Worm (Caenorhabditis elegans): Measurements from ENCODE around the gene sra-38.

Gene sra-38

DNA sequence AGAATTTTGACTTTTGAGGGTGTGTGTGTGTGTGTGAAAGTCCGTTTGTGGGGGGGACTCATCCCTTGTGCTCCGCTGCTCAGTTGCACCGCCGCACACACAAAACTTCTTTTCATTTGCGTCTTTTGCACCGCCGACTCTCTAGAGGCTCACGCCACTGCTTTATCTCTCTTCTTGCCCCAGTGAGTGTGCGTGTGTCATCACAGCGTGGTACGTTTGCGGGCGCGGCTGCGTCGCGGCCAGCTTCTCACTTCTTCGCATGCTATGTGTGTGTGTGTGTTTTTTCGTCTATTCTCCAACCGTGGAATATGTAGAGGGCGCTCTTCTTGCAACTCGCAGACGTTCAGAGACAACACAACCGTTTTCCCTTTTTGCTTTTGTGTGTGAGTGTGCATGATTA is 45.6 kb upstream of the sra-38 start (continued):
- TF ChIP-seq fax-1 (tag; optimal IDR thresholded peaks at IDR 0.05) (no peak), pha-4 (tag; optimal IDR thresholded peaks at IDR 0.05) (no peak), ceh-18 (tag; optimal IDR thresholded peaks at IDR 0.05) (peak; percentile 61), elt-2 (tag; optimal IDR thresholded peaks at IDR 0.05) (no peak), mec-3 (tag; optimal IDR thresholded peaks at IDR 0.05; ENCODE audit: borderline replicate concordance) (no peak), pha-2 (tag; optimal IDR thresholded peaks at IDR 0.05) (peak; percentile 47), ceh-2 (tag; optimal IDR thresholded peaks at IDR 0.05) (no peak), hlh-15 (tag; optimal IDR thresholded peaks at IDR 0.05) (no peak), ceh-14 (tag; optimal IDR thresholded peaks at IDR 0.05) (peak; percentile 79), odd-2 (tag; optimal IDR thresholded peaks at IDR 0.05) (no peak), rnt-1 (tag; optimal IDR thresholded peaks at IDR 0.05) (peak; percentile 76), zip-5 (tag; optimal IDR thresholded peaks at IDR 0.05) (no peak), ceh-9 (tag; optimal IDR thresholded peaks at IDR 0.05) (no peak), pros-1 (tag; optimal IDR thresholded peaks at IDR 0.05) (no peak), nfya-1 (tag; optimal IDR thresholded peaks at IDR 0.05) (peak; percentile 62), nhr-11 (tag; optimal IDR thresholded peaks at IDR 0.05) (no peak), lim-6 (tag; optimal IDR thresholded peaks at IDR 0.05) (no peak), ceh-30 (tag; optimal IDR thresholded peaks at IDR 0.05) (no peak), ceh-22 (tag; optimal IDR thresholded peaks at IDR 0.05) (no peak), ceh-24 (tag; optimal IDR thresholded peaks at IDR 0.05) (no peak), C08G9.2 (tag; optimal IDR thresholded peaks at IDR 0.05) (peak; percentile 6)

DNA sequence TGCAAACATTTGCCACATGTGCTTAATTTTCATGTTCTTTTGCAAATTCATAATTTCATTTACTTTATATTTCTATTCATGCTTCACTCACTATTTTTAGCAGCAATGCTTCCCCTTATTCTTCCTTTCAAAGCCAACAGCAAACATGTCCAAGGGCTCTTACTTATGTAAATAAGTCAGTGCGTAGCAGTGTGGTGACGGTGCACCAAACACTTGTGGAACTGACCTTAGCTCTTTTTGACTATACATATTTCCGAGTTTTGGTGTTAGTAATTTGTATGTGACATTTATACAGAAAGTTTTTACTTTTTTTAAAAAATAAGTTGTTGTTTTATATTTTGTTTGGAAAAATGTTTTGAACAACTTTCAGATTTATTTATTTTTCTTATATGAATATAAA is 45.1 kb upstream of the sra-38 start:
- no peak for TF ChIP-seq pat-9 (tag; optimal IDR thresholded peaks at IDR 0.05)
- no peak for TF ChIP-seq hlh-15 (tag; optimal IDR thresholded peaks at IDR 0.05)
- no peak for TF ChIP-seq tbx-7 (tag; optimal IDR thresholded peaks at IDR 0.05)
- no peak for TF ChIP-seq ceh-48 (tag; optimal IDR thresholded peaks at IDR 0.05)
- TF ChIP-seq ama-1 (optimal IDR thresholded peaks at IDR 0.05), result no peak
- TF ChIP-seq gmeb-2 (tag; optimal IDR thresholded peaks at IDR 0.05), result no peak
- TF ChIP-seq npax-4 (tag; optimal IDR thresholded peaks at IDR 0.05), result no peak
- TF ChIP-seq rnt-1 (tag; optimal IDR thresholded peaks at IDR 0.05), result no peak
- TF ChIP-seq fax-1 (tag; optimal IDR thresholded peaks at IDR 0.05), result no peak
- TF ChIP-seq eyg-1 (tag; optimal IDR thresholded peaks at IDR 0.05), result no peak
- TF ChIP-seq tbx-2 (tag; optimal IDR thresholded peaks at IDR 0.05), result no peak
- TF ChIP-seq hlh-8 (tag; optimal IDR thresholded peaks at IDR 0.05), result no peak
- no peak for TF ChIP-seq Y22D7AL.16 (tag; optimal IDR thresholded peaks at IDR 0.05)
- no peak for TF ChIP-seq C38D4.7 (GFP tag; optimal IDR thresholded peaks at IDR 0.05)
- TF ChIP-seq nfya-1 (tag; optimal IDR thresholded peaks at IDR 0.05), result no peak
- TF ChIP-seq ztf-16 (tag; optimal IDR thresholded peaks at IDR 0.05), result no peak

DNA sequence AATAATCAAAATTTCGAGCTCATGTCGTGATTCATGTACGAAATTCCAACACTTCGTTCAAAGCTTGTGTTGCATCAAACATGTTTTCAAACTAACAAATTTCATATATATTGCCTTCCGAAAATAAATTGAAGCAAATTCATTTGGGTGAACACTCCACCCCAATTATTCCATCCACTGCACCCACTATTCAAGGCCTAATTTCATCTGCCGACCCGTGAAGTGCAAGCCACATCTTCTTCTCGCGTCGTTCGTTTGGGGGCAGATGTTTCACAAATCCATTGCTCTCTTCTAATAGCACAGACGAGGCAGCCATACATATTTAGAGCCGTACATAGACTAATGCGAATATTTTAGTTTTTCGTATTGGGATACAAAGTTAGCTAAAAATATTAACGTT is 44.2 kb upstream of the sra-38 start:
- TF ChIP-seq ceh-22 (tag; optimal IDR thresholded peaks at IDR 0.05) (no peak), unc-42 (tag; optimal IDR thresholded peaks at IDR 0.05) (peak; percentile 96), ceh-30 (tag; optimal IDR thresholded peaks at IDR 0.05) (no peak), ceh-31 (tag; optimal IDR thresholded peaks at IDR 0.05) (peak; percentile 64), ceh-48 (tag; optimal IDR thresholded peaks at IDR 0.05) (no peak)

DNA sequence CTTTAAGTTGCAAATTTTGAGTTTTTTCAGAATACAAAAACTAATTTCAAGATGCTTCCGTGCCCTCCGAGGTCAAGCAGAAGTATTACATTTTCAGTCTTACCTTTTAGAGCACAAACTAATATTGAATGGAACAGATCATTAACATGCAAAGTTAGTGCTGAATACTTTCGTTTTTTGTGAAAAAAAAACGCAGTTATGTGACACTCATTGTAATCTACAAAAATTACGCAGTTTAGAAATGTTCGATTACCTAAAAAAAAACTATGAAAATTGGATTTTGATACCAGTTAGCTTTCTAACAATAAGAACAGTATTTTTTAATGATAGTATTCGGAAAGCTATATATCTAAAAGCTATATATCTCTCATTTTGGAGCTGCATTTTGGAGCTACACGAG is 41.9 kb upstream of the sra-38 start:
- TF ChIP-seq T23F11.4 (GFP tag; optimal IDR thresholded peaks at IDR 0.05) (no peak), unc-42 (tag; optimal IDR thresholded peaks at IDR 0.05) (no peak), syd-9 (tag; optimal IDR thresholded peaks at IDR 0.05) (no peak)

DNA sequence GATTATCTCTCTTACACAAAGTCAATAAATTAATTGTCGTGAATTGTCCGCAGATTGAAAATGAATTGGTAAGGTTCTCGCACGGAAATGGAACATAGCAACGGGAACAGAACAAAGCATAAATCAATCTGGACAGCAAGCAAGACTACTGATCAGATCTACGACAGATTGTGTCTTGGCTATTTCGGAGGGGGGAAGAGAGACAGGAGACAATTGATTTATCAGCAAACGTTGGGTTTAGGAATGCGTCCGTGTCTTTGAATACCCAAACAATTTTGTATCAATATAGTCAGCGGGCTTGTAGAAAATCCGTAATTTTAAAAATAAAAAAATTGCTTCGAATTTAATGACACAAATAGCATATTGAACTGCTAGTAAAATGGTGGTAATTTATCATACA is 41.3 kb upstream of the sra-38 start:
- TF ChIP-seq unc-55 (GFP tag; optimal IDR thresholded peaks at IDR 0.05), result peak; percentile 24
- TF ChIP-seq pax-1 (tag; optimal IDR thresholded peaks at IDR 0.05), result no peak
- TF ChIP-seq tbx-7 (tag; optimal IDR thresholded peaks at IDR 0.05), result no peak
- TF ChIP-seq ceh-24 (tag; optimal IDR thresholded peaks at IDR 0.05), result no peak
- TF ChIP-seq ceh-6 (GFP tag; optimal IDR thresholded peaks at IDR 0.05), result no peak

All from whole organism, late embryonic.